Fruit fly (Drosophila melanogaster) whole organism, embryonic: ENCODE data around the gene Ald2.

Experiments
- Abd-B ChIP-seq: fragments of 200-800 bp; sonication (Bioruptor generic); optimal IDR thresholded peaks from 2 replicates; lab custom pipeline; 2018; ENCODE audit warnings: missing biosample characterization, mild to moderate bottlenecking, missing genetic modification characterization, moderate library complexity
- Ada2b ChIP-seq: fragments of 200-800 bp; sonication (Bioruptor generic); IDR thresholded peaks from 2 replicates; pipeline ENCODE4 v1.3.6; 2022; ENCODE audit warnings: missing biosample characterization, missing genetic modification characterization
- CG10267 ChIP-seq: fragments of 200-800 bp; sonication (Bioruptor generic); optimal IDR thresholded peaks from 2 replicates; lab custom pipeline; 2018; ENCODE audit warnings: missing biosample characterization, mild to moderate bottlenecking, missing genetic modification characterization, moderate library complexity
- CG10431 ChIP-seq: fragments of 200-800 bp; sonication (Bioruptor generic); optimal IDR thresholded peaks from 3 replicates; lab custom pipeline; 2018; ENCODE audit warnings: missing biosample characterization, mild to moderate bottlenecking, missing genetic modification characterization
- CG10979 ChIP-seq: fragments of 200-800 bp; sonication (Bioruptor generic); optimal IDR thresholded peaks from 2 replicates; lab custom pipeline; 2018; ENCODE audit warnings: missing biosample characterization, mild to moderate bottlenecking, missing genetic modification characterization, moderate library complexity
- CG11560 ChIP-seq: fragments of 200-800 bp; sonication (Bioruptor generic); IDR thresholded peaks from 3 replicates; pipeline ENCODE4 v1.3.6; 2022; ENCODE audit warnings: missing biosample characterization, missing genetic modification characterization
- CG11723 ChIP-seq: fragments of 200-800 bp; sonication (Bioruptor generic); optimal IDR thresholded peaks from 2 replicates; lab custom pipeline; 2017; ENCODE audit warnings: missing biosample characterization, mild to moderate bottlenecking, missing genetic modification characterization
- CG13123 ChIP-seq: fragments of 200-800 bp; sonication (Bioruptor generic); optimal IDR thresholded peaks from 2 replicates; lab custom pipeline; 2016; ENCODE audit warnings: missing biosample characterization, missing genetic modification characterization
- CG13624 ChIP-seq: fragments of 200-800 bp; sonication (Bioruptor generic); optimal IDR thresholded peaks from 2 replicates; lab custom pipeline; 2016; ENCODE audit warnings: missing biosample characterization, missing genetic modification characterization
- CG13775 ChIP-seq: fragments of 200-800 bp; sonication (Bioruptor generic); optimal IDR thresholded peaks from 3 replicates; lab custom pipeline; 2017; ENCODE audit warnings: missing biosample characterization, mild to moderate bottlenecking, missing genetic modification characterization
- CG13894 ChIP-seq: fragments of 200-800 bp; sonication (Bioruptor generic); optimal IDR thresholded peaks from 3 replicates; lab custom pipeline; 2018; ENCODE audit warnings: missing biosample characterization, mild to moderate bottlenecking, missing genetic modification characterization, moderate library complexity
- CG14965 ChIP-seq: fragments of 200-800 bp; sonication (Bioruptor generic); optimal IDR thresholded peaks from 2 replicates; lab custom pipeline; 2016; ENCODE audit warnings: missing biosample characterization, missing genetic modification characterization, borderline replicate concordance
- CG1602 ChIP-seq: fragments of 200-800 bp; sonication (Bioruptor generic); optimal IDR thresholded peaks from 3 replicates; lab custom pipeline; 2016; ENCODE audit warnings: missing biosample characterization, missing genetic modification characterization
- CG16863 ChIP-seq: fragments of 200-800 bp; sonication (Bioruptor generic); optimal IDR thresholded peaks from 3 replicates; lab custom pipeline; 2016; ENCODE audit warnings: missing biosample characterization, missing genetic modification characterization
- CG17359 ChIP-seq: fragments of 200-800 bp; sonication (Bioruptor generic); optimal IDR thresholded peaks from 3 replicates; lab custom pipeline; 2018; ENCODE audit warnings: missing biosample characterization, mild to moderate bottlenecking, missing genetic modification characterization, moderate library complexity
- CG18262 ChIP-seq: fragments of 200-800 bp; optimal IDR thresholded peaks from 3 replicates; lab custom pipeline; 2019; ENCODE audit warnings: missing biosample characterization, mild to moderate bottlenecking, missing genetic modification characterization, moderate library complexity
- CG4360 ChIP-seq: fragments of 200-800 bp; sonication (Bioruptor generic); IDR thresholded peaks from 2 replicates; pipeline ENCODE4 v1.3.6; 2022; ENCODE audit warnings: missing biosample characterization, missing genetic modification characterization
- CG4424 ChIP-seq: fragments of 200-800 bp; sonication (Bioruptor generic); optimal IDR thresholded peaks from 3 replicates; lab custom pipeline; 2016; ENCODE audit warnings: missing biosample characterization, missing genetic modification characterization
- CG7271 ChIP-seq: fragments of 200-800 bp; sonication (Bioruptor generic); optimal IDR thresholded peaks from 2 replicates; lab custom pipeline; 2018; ENCODE audit warnings: missing biosample characterization, mild to moderate bottlenecking, missing genetic modification characterization, moderate library complexity
- CG7556 ChIP-seq: fragments of 200-800 bp; sonication (Bioruptor generic); optimal IDR thresholded peaks from 2 replicates; lab custom pipeline; 2017; ENCODE audit warnings: missing biosample characterization, mild to moderate bottlenecking, missing genetic modification characterization
- CG7928 ChIP-seq: fragments of 200-800 bp; sonication (Bioruptor generic); optimal IDR thresholded peaks from 2 replicates; lab custom pipeline; 2017; ENCODE audit warnings: missing biosample characterization, mild to moderate bottlenecking, missing genetic modification characterization
- CG8478 ChIP-seq: fragments of >200 bp; optimal IDR thresholded peaks from 2 replicates; lab custom pipeline; 2018
- CG8924 ChIP-seq: fragments of 200-800 bp; optimal IDR thresholded peaks from 3 replicates; lab custom pipeline; 2019; ENCODE audit warnings: missing biosample characterization, mild to moderate bottlenecking, missing genetic modification characterization, moderate library complexity
- CoRest ChIP-seq: fragments of 200-800 bp; sonication (Bioruptor generic); optimal IDR thresholded peaks from 3 replicates; lab custom pipeline; 2018; ENCODE audit warnings: missing biosample characterization, mild to moderate bottlenecking, missing genetic modification characterization, moderate library complexity
- Drgx ChIP-seq: fragments of 200-800 bp; sonication (Bioruptor generic); IDR thresholded peaks from 2 replicates; pipeline ENCODE4 v1.3.6; 2022; ENCODE audit warnings: missing biosample characterization, missing genetic modification characterization
- HmgD ChIP-seq: fragments of 200-800 bp; sonication (Bioruptor generic); optimal IDR thresholded peaks from 3 replicates; lab custom pipeline; 2016; ENCODE audit warnings: missing biosample characterization, missing genetic modification characterization
- Hr3 ChIP-seq: fragments of 200-800 bp; sonication (Bioruptor generic); optimal IDR thresholded peaks from 3 replicates; lab custom pipeline; 2016; ENCODE audit warnings: missing biosample characterization, missing genetic modification characterization
- Med ChIP-seq: fragments of 200-800 bp; sonication (Bioruptor generic); peaks from one replicate; lab custom pipeline; 2016; ENCODE audit warnings: missing biosample characterization, missing genetic modification characterization, mild to moderate bottlenecking, inconsistent platforms, moderate library complexity
- NC2α ChIP-seq: fragments of 200-800 bp; sonication (Bioruptor generic); optimal IDR thresholded peaks from 2 replicates; lab custom pipeline; 2016; ENCODE audit warnings: missing biosample characterization, missing genetic modification characterization
- PHDP ChIP-seq: fragments of 200-800 bp; sonication (Bioruptor generic); optimal IDR thresholded peaks from 3 replicates; lab custom pipeline; 2018; ENCODE audit warnings: missing biosample characterization, mild to moderate bottlenecking, missing genetic modification characterization, moderate library complexity
- Side ChIP-seq: fragments of 200-800 bp; sonication (Bioruptor generic); optimal IDR thresholded peaks from 2 replicates; lab custom pipeline; 2016; ENCODE audit warnings: missing biosample characterization, missing genetic modification characterization
- emc ChIP-seq: fragments of 200-800 bp; sonication (Bioruptor generic); optimal IDR thresholded peaks from 2 replicates; lab custom pipeline; 2016; ENCODE audit warnings: missing biosample characterization, missing genetic modification characterization
- en ChIP-seq: fragments of 200-800 bp; sonication (Bioruptor generic); optimal IDR thresholded peaks from 2 replicates; lab custom pipeline; 2016; ENCODE audit warnings: missing biosample characterization, missing genetic modification characterization
- fd3F ChIP-seq: fragments of 200-800 bp; sonication (Bioruptor generic); optimal IDR thresholded peaks from 2 replicates; lab custom pipeline; 2018; ENCODE audit warnings: missing biosample characterization, mild to moderate bottlenecking, missing genetic modification characterization, moderate library complexity
- ind ChIP-seq: fragments of 200-800 bp; sonication (Bioruptor generic); optimal IDR thresholded peaks from 3 replicates; lab custom pipeline; 2016; ENCODE audit warnings: missing biosample characterization, missing genetic modification characterization
- inv ChIP-seq: fragments of 200-800 bp; sonication (Bioruptor generic); IDR thresholded peaks from 2 replicates; pipeline ENCODE4 v1.3.6; 2022; ENCODE audit warnings: missing biosample characterization, missing genetic modification characterization; ENCODE audit not compliant: partially characterized antibody
- knrl ChIP-seq: fragments of 200-800 bp; sonication (Bioruptor generic); IDR thresholded peaks from 3 replicates; pipeline ENCODE4 v1.3.6; 2022; ENCODE audit warnings: missing biosample characterization, missing genetic modification characterization; ENCODE audit not compliant: partially characterized antibody
- lmd ChIP-seq: fragments of 200-800 bp; sonication (Bioruptor generic); IDR thresholded peaks from 2 replicates; pipeline ENCODE4 v1.3.6; 2022; ENCODE audit warnings: missing biosample characterization, missing genetic modification characterization
- nau ChIP-seq: fragments of 200-800 bp; sonication (Bioruptor generic); optimal IDR thresholded peaks from 3 replicates; lab custom pipeline; 2017; ENCODE audit warnings: missing biosample characterization, mild to moderate bottlenecking, missing genetic modification characterization, missing genetic modification reagents
- nerfin-2 ChIP-seq: fragments of 200-800 bp; sonication (Bioruptor generic); IDR thresholded peaks from 2 replicates; pipeline ENCODE4 v1.3.6; 2022; ENCODE audit warnings: missing biosample characterization, missing genetic modification characterization; ENCODE audit not compliant: partially characterized antibody
- pan ChIP-seq, 4 experiments: fragments of >200 bp in 3 of 4; fragments of 200-800 bp in 1 of 4; sonication (Bioruptor generic) in 1 of 4; optimal IDR thresholded peaks in 3 of 4; IDR thresholded peaks in 1 of 4; 2 replicates each; pipeline versions ENCODE4 v1.3.6 to Lab custom; 2017 to 2022; ENCODE audit warnings: missing biosample characterization in 2 of 4, missing genetic modification characterization in 2 of 4, mixed read lengths in 1 of 4
- pb ChIP-seq: fragments of 200-800 bp; sonication (Bioruptor generic); optimal IDR thresholded peaks from 3 replicates; lab custom pipeline; 2016; ENCODE audit warnings: missing biosample characterization, missing genetic modification characterization
- phol ChIP-seq: fragments of 200-800 bp; sonication (Bioruptor generic); optimal IDR thresholded peaks from 3 replicates; lab custom pipeline; 2018; ENCODE audit warnings: missing biosample characterization, mild to moderate bottlenecking, missing genetic modification characterization, moderate library complexity
- pum ChIP-seq: fragments of 200-800 bp; sonication (Bioruptor generic); optimal IDR thresholded peaks from 2 replicates; lab custom pipeline; 2016; ENCODE audit warnings: missing biosample characterization, missing genetic modification characterization
- sc ChIP-seq, 3 experiments: fragments of >200 bp in 2 of 3; fragments of 200-800 bp in 1 of 3; sonication (Bioruptor generic) in 1 of 3; optimal IDR thresholded peaks; 2 replicates in 2 of 3; 3 replicates in 1 of 3; lab custom pipeline; 2017; ENCODE audit warnings: mild to moderate bottlenecking in 1 of 3, missing biosample characterization in 1 of 3, missing genetic modification characterization in 1 of 3, missing genetic modification reagents in 1 of 3
- schlank ChIP-seq: fragments of 200-800 bp; sonication (Bioruptor generic); optimal IDR thresholded peaks from 2 replicates; lab custom pipeline; 2018; ENCODE audit warnings: missing biosample characterization, mild to moderate bottlenecking, missing genetic modification characterization
- seq ChIP-seq: fragments of 200-800 bp; sonication (Bioruptor generic); IDR thresholded peaks from 2 replicates; pipeline ENCODE4 v1.3.6; 2022; ENCODE audit warnings: missing biosample characterization, missing genetic modification characterization
- zen2 ChIP-seq: fragments of 200-800 bp; sonication (Bioruptor generic); IDR thresholded peaks from 3 replicates; pipeline ENCODE4 v1.3.6; 2022; ENCODE audit warnings: missing biosample characterization, missing genetic modification characterization; ENCODE audit not compliant: partially characterized antibody
- zfh2 ChIP-seq: fragments of 200-800 bp; sonication (Bioruptor generic); optimal IDR thresholded peaks from 2 replicates; lab custom pipeline; 2016; ENCODE audit warnings: missing biosample characterization, missing genetic modification characterization

Ald2 gene

dm6 chr3R:26443875-26444511, 30.1 kb downstream of the Ald2 start (continued):
- peak; percentile 27 for TF ChIP-seq Hr3
- peak; percentile 52 for TF ChIP-seq CG11723 (GFP tag; lab: Kevin White, UChicago)
- peak; percentile 72 for TF ChIP-seq CG4424 (GFP tag; lab: Kevin White, UChicago)
- no peak for TF ChIP-seq CG16863
- peak; percentile 67 for TF ChIP-seq CG10267 (tag; lab: Kevin White, UChicago)
- no peak for TF ChIP-seq pan (optimal IDR thresholded peaks at IDR 0.05; lab: Kevin White, UChicago)
- TF ChIP-seq pan (GFP tag; optimal IDR thresholded peaks at IDR 0.05 in 1 of 2, IDR thresholded peaks at IDR 0.05 in 1 of 2) = peak in 1 of 2 experiments; percentile 72
- TF ChIP-seq nau = peak; percentile 45
- no peak for TF ChIP-seq zen2 (GFP tag; lab: Robert Waterston, UW)
- TF ChIP-seq seq (GFP tag; lab: Robert Waterston, UW) = 0 out of 2 replicates have a peak, but pooled peaks have one; percentile 17
- TF ChIP-seq CoRest (tag; lab: Kevin White, UChicago) = peak; percentile 49
- no peak for TF ChIP-seq knrl (GFP tag; lab: Robert Waterston, UW)
- no peak for TF ChIP-seq zfh2 (GFP tag; lab: Kevin White, UChicago)
- no peak for TF ChIP-seq CG13894 (tag; lab: Kevin White, UChicago)
- TF ChIP-seq CG10979 (tag; lab: Kevin White, UChicago) = peak; percentile 77
- no peak for TF ChIP-seq schlank (tag; lab: Kevin White, UChicago)
- TF ChIP-seq CG13624 (GFP tag; lab: Kevin White, UChicago) = no peak
- no peak for TF ChIP-seq inv (GFP tag; lab: Robert Waterston, UW)
- no peak for TF ChIP-seq Side (GFP tag; lab: Kevin White, UChicago)
- TF ChIP-seq pum (GFP tag; lab: Kevin White, UChicago) = peak; percentile 15
- TF ChIP-seq CG10431 (GFP tag; lab: Kevin White, UChicago) = no peak
- peak; percentile 35 for TF ChIP-seq ind (GFP tag; lab: Kevin White, UChicago)
- TF ChIP-seq Med (GFP tag; lab: Kevin White, UChicago) = peak; percentile 71
- TF ChIP-seq NC2α (GFP tag; lab: Kevin White, UChicago) = no peak
- no peak for TF ChIP-seq CG13123 (GFP tag; lab: Kevin White, UChicago)
- no peak for TF ChIP-seq CG7928 (GFP tag; lab: Kevin White, UChicago)
- no peak for TF ChIP-seq en (GFP tag; lab: Kevin White, UChicago)
- no peak for TF ChIP-seq HmgD (GFP tag; lab: Kevin White, UChicago)
- peak; percentile 87 for TF ChIP-seq phol (tag; lab: Kevin White, UChicago)
- TF ChIP-seq Abd-B (GFP tag; lab: Kevin White, UChicago) = peak; percentile 56
- TF ChIP-seq CG8924 = no peak
- TF ChIP-seq CG11560 = no peak
- no peak for TF ChIP-seq CG7271 (tag; lab: Kevin White, UChicago)
- TF ChIP-seq CG4360 (GFP tag; lab: Robert Waterston, UW) = no peak
- TF ChIP-seq sc (optimal IDR thresholded peaks at IDR 0.05; lab: Kevin White, UChicago) = no peak
- peak; percentile 28 for TF ChIP-seq sc (GFP tag; optimal IDR thresholded peaks at IDR 0.05; lab: Kevin White, UChicago)
- TF ChIP-seq CG13775 (GFP tag; lab: Kevin White, UChicago) = peak; percentile 8
- no peak for TF ChIP-seq nerfin-2
- TF ChIP-seq lmd = peak; percentile 53
- TF ChIP-seq CG14965 = no peak
- peak; percentile 62 for TF ChIP-seq CG7556 (GFP tag; lab: Kevin White, UChicago)
- no peak for TF ChIP-seq CG8478 (lab: Kevin White, UChicago)
- no peak for TF ChIP-seq emc
- TF ChIP-seq CG18262 (tag; lab: Kevin White, UChicago) = peak; percentile 83
- TF ChIP-seq Drgx (GFP tag; lab: Robert Waterston, UW) = peak; percentile 58
- peak; percentile 0 for TF ChIP-seq CG1602 (GFP tag; lab: Kevin White, UChicago)
- peak; percentile 46 for TF ChIP-seq PHDP
- TF ChIP-seq fd3F (GFP tag; lab: Kevin White, UChicago) = no peak
- TF ChIP-seq pb (GFP tag; lab: Kevin White, UChicago) = no peak
- TF ChIP-seq Ada2b (GFP tag; lab: Robert Waterston, UW) = peak; percentile 27; the same call in 1 of the 2 replicates
- TF ChIP-seq CG17359 = peak; percentile 83
